Fruit fly (Drosophila melanogaster) whole organism, embryonic: Measurements from ENCODE around the gene Ttc19.

Experiments
- Blimp-1 ChIP-seq: fragments of 200-800 bp; sonication (Bioruptor generic); optimal IDR thresholded peaks from 3 replicates; lab custom pipeline; 2018; ENCODE audit warnings: missing biosample characterization, missing genetic modification characterization, mild to moderate bottlenecking, moderate library complexity, missing genetic modification reagents
- Bteb2 ChIP-seq: fragments of 200-800 bp; sonication (Bioruptor generic); optimal IDR thresholded peaks from 2 replicates; lab custom pipeline; 2016; ENCODE audit warnings: missing biosample characterization, missing genetic modification characterization
- CG10959 ChIP-seq: fragments of 200-800 bp; sonication (Bioruptor generic); IDR thresholded peaks from 2 replicates; pipeline ENCODE4 v1.3.6; 2022; ENCODE audit warnings: missing biosample characterization, missing genetic modification characterization
- CG11085 ChIP-seq: fragments of 200-800 bp; sonication (Bioruptor generic); IDR thresholded peaks from 2 replicates; pipeline ENCODE4 v1.3.6; 2022; ENCODE audit warnings: missing biosample characterization, missing genetic modification characterization
- CG11504 ChIP-seq: fragments of 200-800 bp; sonication (Bioruptor generic); optimal IDR thresholded peaks from 3 replicates; lab custom pipeline; 2019; ENCODE audit warnings: missing biosample characterization, mild to moderate bottlenecking, missing genetic modification characterization, moderate library complexity
- CG12744 ChIP-seq: fragments of 200-800 bp; sonication (Bioruptor generic); optimal IDR thresholded peaks from 2 replicates; lab custom pipeline; 2016; ENCODE audit warnings: missing biosample characterization, missing genetic modification characterization
- CG1602 ChIP-seq: fragments of 200-800 bp; sonication (Bioruptor generic); optimal IDR thresholded peaks from 3 replicates; lab custom pipeline; 2016; ENCODE audit warnings: missing biosample characterization, missing genetic modification characterization
- CG16779 ChIP-seq: fragments of 200-800 bp; sonication (Bioruptor generic); IDR thresholded peaks from 2 replicates; pipeline ENCODE4 v1.3.6; 2022; ENCODE audit warnings: missing biosample characterization, missing genetic modification characterization
- CG17361 ChIP-seq: fragments of 200-800 bp; sonication (Bioruptor generic); IDR thresholded peaks from 3 replicates; pipeline ENCODE4 v1.3.6; 2022; ENCODE audit warnings: missing biosample characterization, missing genetic modification characterization
- CG17829 ChIP-seq: fragments of 200-800 bp; optimal IDR thresholded peaks from 2 replicates; lab custom pipeline; 2019; ENCODE audit warnings: missing biosample characterization, mild to moderate bottlenecking, missing genetic modification characterization, moderate library complexity
- CG2889 ChIP-seq: fragments of 200-800 bp; sonication (Bioruptor generic); IDR thresholded peaks from 3 replicates; pipeline ENCODE4 v1.3.6; 2022; ENCODE audit warnings: missing biosample characterization, missing genetic modification characterization
- CG33557 ChIP-seq: fragments of 200-800 bp; sonication (Bioruptor generic); optimal IDR thresholded peaks from 2 replicates; lab custom pipeline; 2019; ENCODE audit warnings: missing biosample characterization, mild to moderate bottlenecking, missing genetic modification characterization, moderate library complexity
- CG3847 ChIP-seq: fragments of 200-800 bp; sonication (Bioruptor generic); IDR thresholded peaks from 2 replicates; pipeline ENCODE4 v1.3.6; 2022; ENCODE audit warnings: missing biosample characterization, missing genetic modification characterization
- CG3995 ChIP-seq: fragments of 200-800 bp; sonication (Bioruptor generic); optimal IDR thresholded peaks from 3 replicates; lab custom pipeline; 2016; ENCODE audit warnings: missing biosample characterization, missing genetic modification characterization
- CG4730 ChIP-seq: fragments of 200-800 bp; sonication (Bioruptor generic); IDR thresholded peaks from 2 replicates; pipeline ENCODE4 v1.3.6; 2022; ENCODE audit warnings: missing biosample characterization, missing genetic modification characterization
- CG4820 ChIP-seq: fragments of 200-800 bp; sonication (Bioruptor generic); optimal IDR thresholded peaks from 3 replicates; lab custom pipeline; 2016; ENCODE audit warnings: missing biosample characterization, missing genetic modification characterization
- CG7372 ChIP-seq: fragments of 200-800 bp; sonication (Bioruptor generic); IDR thresholded peaks from 2 replicates; pipeline ENCODE4 v1.3.6; 2022; ENCODE audit warnings: missing biosample characterization, missing genetic modification characterization
- CG7839 ChIP-seq: fragments of 200-800 bp; sonication (Bioruptor generic); optimal IDR thresholded peaks from 3 replicates; lab custom pipeline; 2018; ENCODE audit warnings: missing biosample characterization, mild to moderate bottlenecking, missing genetic modification characterization, moderate library complexity
- CG8924 ChIP-seq: fragments of 200-800 bp; optimal IDR thresholded peaks from 3 replicates; lab custom pipeline; 2019; ENCODE audit warnings: missing biosample characterization, mild to moderate bottlenecking, missing genetic modification characterization, moderate library complexity
- CG9727 ChIP-seq: fragments of 200-800 bp; sonication (Bioruptor generic); optimal IDR thresholded peaks from 3 replicates; lab custom pipeline; 2017; ENCODE audit warnings: missing biosample characterization, mild to moderate bottlenecking, missing genetic modification characterization
- CG9797 ChIP-seq: fragments of 200-800 bp; sonication (Bioruptor generic); optimal IDR thresholded peaks from 3 replicates; lab custom pipeline; 2018; ENCODE audit warnings: missing biosample characterization, mild to moderate bottlenecking, missing genetic modification characterization
- Dek ChIP-seq: fragments of 200-800 bp; sonication (Bioruptor generic); optimal IDR thresholded peaks from 3 replicates; lab custom pipeline; 2019; ENCODE audit warnings: missing biosample characterization, mild to moderate bottlenecking, missing genetic modification characterization, moderate library complexity
- E2f1 ChIP-seq: fragments of 200-800 bp; sonication (Bioruptor generic); IDR thresholded peaks from 2 replicates; pipeline ENCODE4 v1.3.6; 2022; ENCODE audit warnings: missing biosample characterization, missing genetic modification characterization
- HHEX ChIP-seq: fragments of 200-800 bp; sonication (Bioruptor generic); optimal IDR thresholded peaks from 3 replicates; lab custom pipeline; 2017; ENCODE audit warnings: missing biosample characterization, mild to moderate bottlenecking, missing genetic modification characterization, missing genetic modification reagents
- Mad ChIP-seq: fragments of 200-800 bp; sonication (Bioruptor generic); optimal IDR thresholded peaks from 2 replicates; lab custom pipeline; 2016; ENCODE audit warnings: missing biosample characterization, missing genetic modification characterization
- Med ChIP-seq: fragments of 200-800 bp; sonication (Bioruptor generic); peaks from one replicate; lab custom pipeline; 2016; ENCODE audit warnings: missing biosample characterization, missing genetic modification characterization, mild to moderate bottlenecking, inconsistent platforms, moderate library complexity
- Mrtf ChIP-seq: fragments of 200-800 bp; sonication (Bioruptor generic); IDR thresholded peaks from 3 replicates; pipeline ENCODE4 v1.3.6; 2022; ENCODE audit warnings: missing biosample characterization, missing genetic modification characterization
- NK7.1 ChIP-seq: fragments of 200-800 bp; sonication (Bioruptor generic); optimal IDR thresholded peaks from 3 replicates; lab custom pipeline; 2016; ENCODE audit warnings: missing biosample characterization, missing genetic modification characterization
- PHDP ChIP-seq: fragments of 200-800 bp; sonication (Bioruptor generic); optimal IDR thresholded peaks from 3 replicates; lab custom pipeline; 2018; ENCODE audit warnings: missing biosample characterization, mild to moderate bottlenecking, missing genetic modification characterization, moderate library complexity
- Pdp1 ChIP-seq, 2 experiments: fragments of 200-800 bp; sonication (Bioruptor generic); optimal IDR thresholded peaks; 3 replicates each; lab custom pipeline; 2016; ENCODE audit warnings: missing biosample characterization in 2 of 2, missing genetic modification characterization in 2 of 2, mild to moderate bottlenecking in 1 of 2, moderate library complexity in 1 of 2
- Ptx1 ChIP-seq: fragments of 200-800 bp; sonication (Bioruptor generic); IDR thresholded peaks from 2 replicates; pipeline ENCODE4 v1.3.6; 2022; ENCODE audit warnings: missing biosample characterization, missing genetic modification characterization
- Sin3A ChIP-seq: fragments of >200 bp; optimal IDR thresholded peaks from 2 replicates; lab custom pipeline; 2018
- Taf1 ChIP-seq: fragments of 200-800 bp; sonication (Bioruptor generic); IDR thresholded peaks from 2 replicates; pipeline ENCODE4 v1.3.6; 2022; ENCODE audit warnings: missing biosample characterization, missing genetic modification characterization
- bigmax ChIP-seq: fragments of 200-800 bp; sonication (Bioruptor generic); optimal IDR thresholded peaks from 2 replicates; lab custom pipeline; 2018; ENCODE audit warnings: missing biosample characterization, mild to moderate bottlenecking, missing genetic modification characterization
- cwo ChIP-seq: fragments of 200-800 bp; sonication (Bioruptor generic); optimal IDR thresholded peaks from 3 replicates; lab custom pipeline; 2017; ENCODE audit warnings: missing biosample characterization, missing genetic modification characterization, mild to moderate bottlenecking, moderate library complexity, missing genetic modification reagents
- dati ChIP-seq: fragments of 200-800 bp; sonication (Bioruptor generic); IDR thresholded peaks from 2 replicates; pipeline ENCODE4 v1.3.6; 2022; ENCODE audit warnings: missing biosample characterization, missing genetic modification characterization
- disco-r ChIP-seq: fragments of 200-800 bp; sonication (Bioruptor generic); optimal IDR thresholded peaks from 2 replicates; lab custom pipeline; 2016; ENCODE audit warnings: missing biosample characterization, missing genetic modification characterization
- gcm ChIP-seq: fragments of 200-800 bp; sonication (Bioruptor generic); optimal IDR thresholded peaks from 2 replicates; lab custom pipeline; 2019; ENCODE audit warnings: missing biosample characterization, mild to moderate bottlenecking, missing genetic modification characterization, moderate library complexity
- gem ChIP-seq: fragments of 200-800 bp; sonication (Bioruptor generic); optimal IDR thresholded peaks from 2 replicates; lab custom pipeline; 2019; ENCODE audit warnings: missing biosample characterization, mild to moderate bottlenecking, missing genetic modification characterization, moderate library complexity
- kay ChIP-seq: fragments of 200-800 bp; sonication (Bioruptor generic); optimal IDR thresholded peaks from 2 replicates; lab custom pipeline; 2016; ENCODE audit warnings: missing biosample characterization, missing genetic modification characterization
- klu ChIP-seq: fragments of 200-800 bp; sonication (Bioruptor generic); IDR thresholded peaks from 2 replicates; pipeline ENCODE4 v1.3.6; 2022; ENCODE audit warnings: missing biosample characterization, missing genetic modification characterization
- kni ChIP-seq: fragments of 200-800 bp; sonication (Bioruptor generic); optimal IDR thresholded peaks from 3 replicates; lab custom pipeline; 2017; ENCODE audit warnings: mild to moderate bottlenecking, missing biosample characterization, missing genetic modification reagents, missing genetic modification characterization
- mld ChIP-seq: fragments of 200-800 bp; sonication (Bioruptor generic); IDR thresholded peaks from 3 replicates; pipeline ENCODE4 v1.3.6; 2022; ENCODE audit warnings: missing biosample characterization, missing genetic modification characterization; ENCODE audit not compliant: partially characterized antibody
- peb ChIP-seq: fragments of 200-800 bp; sonication (Bioruptor generic); IDR thresholded peaks from 2 replicates; pipeline ENCODE4 v1.3.6; 2022; ENCODE audit warnings: missing biosample characterization, missing genetic modification characterization
- pros ChIP-seq: fragments of 200-800 bp; sonication (Bioruptor generic); optimal IDR thresholded peaks from 3 replicates; lab custom pipeline; 2019; ENCODE audit warnings: missing biosample characterization, mild to moderate bottlenecking, missing genetic modification characterization, moderate library complexity
- pzg ChIP-seq: fragments of 200-800 bp; sonication (Bioruptor generic); optimal IDR thresholded peaks from 3 replicates; lab custom pipeline; 2018; ENCODE audit warnings: missing biosample characterization, mild to moderate bottlenecking, missing genetic modification characterization, moderate library complexity
- tap ChIP-seq: fragments of 200-800 bp; optimal IDR thresholded peaks from 3 replicates; lab custom pipeline; 2019; ENCODE audit warnings: missing biosample characterization, mild to moderate bottlenecking, missing genetic modification characterization, moderate library complexity
- tgo ChIP-seq: fragments of 200-800 bp; sonication (Bioruptor generic); IDR thresholded peaks from 3 replicates; pipeline ENCODE4 v1.3.6; 2022; ENCODE audit warnings: missing biosample characterization, missing genetic modification characterization
- ttk ChIP-seq: fragments of 200-800 bp; sonication (Bioruptor generic); IDR thresholded peaks from 2 replicates; pipeline ENCODE4 v2.1.2; 2022; ENCODE audit warnings: missing biosample characterization, missing genetic modification characterization
- vnd ChIP-seq: fragments of 200-800 bp; sonication (Bioruptor generic); IDR thresholded peaks from 3 replicates; pipeline ENCODE4 v1.3.6; 2022; ENCODE audit warnings: missing biosample characterization, missing genetic modification characterization; ENCODE audit not compliant: partially characterized antibody
- vvl ChIP-seq: fragments of 200-800 bp; sonication (Bioruptor generic); IDR thresholded peaks from 2 replicates; pipeline ENCODE4 v1.3.6; 2022; ENCODE audit warnings: missing biosample characterization, missing genetic modification characterization
- zen ChIP-seq: fragments of 200-800 bp; sonication (Bioruptor generic); optimal IDR thresholded peaks from 3 replicates; lab custom pipeline; 2018; ENCODE audit warnings: missing biosample characterization, mild to moderate bottlenecking, missing genetic modification characterization, moderate library complexity

Ttc19 gene

DNA sequence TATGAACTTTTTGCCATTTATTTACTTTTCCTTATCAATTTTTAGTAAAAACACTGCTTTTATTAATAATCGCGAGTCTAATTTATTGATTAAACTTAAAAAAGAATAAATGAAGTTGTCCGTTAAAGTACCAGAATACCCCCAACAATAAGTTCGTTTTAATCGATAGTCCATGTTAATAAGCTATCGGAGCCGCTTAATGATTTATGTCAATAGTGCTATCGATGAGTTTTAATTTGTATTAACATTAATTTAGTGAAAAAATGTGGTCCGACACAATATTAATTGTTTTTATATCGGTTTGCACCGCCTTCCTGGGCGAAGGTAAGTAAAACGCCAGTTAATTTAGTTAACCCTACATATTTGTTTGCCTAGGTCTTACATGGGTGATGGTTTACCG lies 4.0 kb upstream of the Ttc19 start, which contains the start of gene CG10470 (continued):
- TF ChIP-seq PHDP (tag; lab: Kevin White, UChicago) (peak; percentile 50), NK7.1 (GFP tag; lab: Kevin White, UChicago) (no peak), gcm (GFP tag; lab: Kevin White, UChicago) (peak; percentile 9), CG4820 (no peak), peb (GFP tag; lab: Robert Waterston, UW) (no peak), kni (no peak), Bteb2 (GFP tag; lab: Kevin White, UChicago) (no peak), CG2889 (GFP tag; lab: Robert Waterston, UW) (no peak), CG7839 (tag; lab: Kevin White, UChicago) (peak; percentile 35), CG10959 (GFP tag; lab: Robert Waterston, UW) (no peak), mld (GFP tag; lab: Robert Waterston, UW) (peak; percentile 11; the same call in 1 of the 3 replicates), klu (GFP tag; lab: Robert Waterston, UW) (no peak), CG33557 (no peak), pros (GFP tag; lab: Kevin White, UChicago) (no peak), Med (peak; percentile 60), bigmax (GFP tag; lab: Kevin White, UChicago) (no peak), CG12744 (GFP tag; lab: Kevin White, UChicago) (no peak), pzg (peak; percentile 46), tgo (no peak), CG17829 (peak; percentile 54), CG3847 (GFP tag; lab: Robert Waterston, UW) (no peak), CG17361 (peak; percentile 41; the same call in 2 of the 3 replicates), CG1602 (no peak), Mad (GFP tag; lab: Kevin White, UChicago) (no peak), CG11085 (GFP tag; lab: Robert Waterston, UW) (no peak), tap (tag; lab: Kevin White, UChicago) (no peak), CG7372 (GFP tag; lab: Robert Waterston, UW) (no peak), cwo (GFP tag; lab: Kevin White, UChicago) (no peak), gem (tag; lab: Kevin White, UChicago) (peak; percentile 65), HHEX (no peak), CG9727 (GFP tag; lab: Kevin White, UChicago) (no peak), Dek (tag; lab: Kevin White, UChicago) (no peak), Ptx1 (GFP tag; lab: Robert Waterston, UW) (no peak), CG11504 (tag; lab: Kevin White, UChicago) (peak; percentile 55), Pdp1 (GFP tag; optimal IDR thresholded peaks at IDR 0.05; lab: Kevin White, UChicago) (peak in 1 of 2 experiments; percentile 49), zen (peak; percentile 51), ttk (GFP tag; lab: Robert Waterston, UW) (no peak), kay (no peak), CG8924 (tag; lab: Kevin White, UChicago) (peak; percentile 11), Taf1 (no peak), CG3995 (no peak), dati (GFP tag; lab: Robert Waterston, UW) (no peak), Mrtf (GFP tag; lab: Robert Waterston, UW) (no peak), Sin3A (lab: Kevin White, UChicago) (no peak), disco-r (GFP tag; lab: Kevin White, UChicago) (no peak), CG16779 (GFP tag; lab: Robert Waterston, UW) (no peak), E2f1 (no peak), vvl (GFP tag; lab: Robert Waterston, UW) (peak; percentile 53; the same call in 1 of the 2 replicates), Blimp-1 (peak; percentile 12), CG9797 (GFP tag; lab: Kevin White, UChicago) (no peak), CG4730 (GFP tag; lab: Robert Waterston, UW) (no peak), vnd (GFP tag; lab: Robert Waterston, UW) (peak; percentile 75)
